In genomic region chrX:15867863-15868262, dm6 we compare ENCODE assay signal across 1 fruit fly cellular context.
TF ChIP-seq lines count a peak whose summit lies in the region.

Gene Gapdh2 (plus strand): TSS chrX:15868145.

TF ChIP-seq in whole organism, embryonic, 481 proteins besides CTCF, POLR2A, EP300 and RAD21 (continued from another document and continues in another):
- TF ChIP-seq dm (GFP tag; optimal IDR thresholded peaks at IDR 0.05; lab: Kevin White, UChicago) = peak; percentile 91
- TF ChIP-seq sqz (GFP tag; optimal IDR thresholded peaks at IDR 0.05; lab: Kevin White, UChicago) = peak; percentile 99
- TF ChIP-seq dmrt99B (tag; optimal IDR thresholded peaks at IDR 0.05; lab: Kevin White, UChicago) = peak; percentile 100
- TF ChIP-seq CG11456 (GFP tag; IDR thresholded peaks at IDR 0.05; lab: Robert Waterston, UW) = peak; percentile 98; the same call in 2 of the 3 replicates
- peak; percentile 95 for TF ChIP-seq CG7786 (GFP tag; optimal IDR thresholded peaks at IDR 0.05; lab: Kevin White, UChicago)
- peak; percentile 96 for TF ChIP-seq CG33213 (GFP tag; optimal IDR thresholded peaks at IDR 0.05; lab: Kevin White, UChicago)
- TF ChIP-seq Med (GFP tag; lab: Kevin White, UChicago) = peak; percentile 99
- TF ChIP-seq CG13424 (tag; optimal IDR thresholded peaks at IDR 0.05; lab: Kevin White, UChicago) = peak; percentile 100
- peak; percentile 73; the same call in 1 of the 2 replicates for TF ChIP-seq Dip2 (GFP tag; IDR thresholded peaks at IDR 0.05; lab: Robert Waterston, UW)
- TF ChIP-seq hb (GFP tag; IDR thresholded peaks at IDR 0.05; lab: Robert Waterston, UW; ENCODE audit: partially characterized antibody) = no peak
- TF ChIP-seq CG13287 (GFP tag; IDR thresholded peaks at IDR 0.05; lab: Robert Waterston, UW; ENCODE audit: partially characterized antibody) = peak; percentile 63
- peak; percentile 99 for TF ChIP-seq sens-2 (GFP tag; IDR thresholded peaks at IDR 0.05; lab: Robert Waterston, UW)
- TF ChIP-seq Trl (optimal IDR thresholded peaks at IDR 0.05; lab: Kevin White, UChicago) = peak; percentile 35 to 79
- peak; percentile 95 for TF ChIP-seq Trl (GFP tag; optimal IDR thresholded peaks at IDR 0.05; lab: Kevin White, UChicago)
- no peak; the same call in 1 of the 2 replicates for TF ChIP-seq Doc2 (GFP tag; IDR thresholded peaks at IDR 0.05; lab: Robert Waterston, UW)
- peak; percentile 100 for TF ChIP-seq CG13894 (tag; optimal IDR thresholded peaks at IDR 0.05; lab: Kevin White, UChicago)
- peak; percentile 96 for TF ChIP-seq wek (GFP tag; optimal IDR thresholded peaks at IDR 0.05; lab: Kevin White, UChicago)
- peak; percentile 100 for TF ChIP-seq lab (GFP tag; optimal IDR thresholded peaks at IDR 0.05; lab: Kevin White, UChicago)
- TF ChIP-seq Vsx1 (GFP tag; optimal IDR thresholded peaks at IDR 0.05; lab: Kevin White, UChicago) = peak; percentile 97
- peak; percentile 96 for TF ChIP-seq Hr3 (GFP tag; optimal IDR thresholded peaks at IDR 0.05; lab: Kevin White, UChicago)
- no peak for TF ChIP-seq Hr39 (optimal IDR thresholded peaks at IDR 0.05; lab: Kevin White, UChicago)
- no peak for TF ChIP-seq ato (GFP tag; IDR thresholded peaks at IDR 0.05; lab: Robert Waterston, UW; ENCODE audit: partially characterized antibody)
- peak; percentile 99 for TF ChIP-seq YL-1 (GFP tag; optimal IDR thresholded peaks at IDR 0.05; lab: Kevin White, UChicago)
- TF ChIP-seq CG18011 (GFP tag; optimal IDR thresholded peaks at IDR 0.05; lab: Kevin White, UChicago) = peak; percentile 93
- peak; percentile 98 for TF ChIP-seq Ptx1 (GFP tag; IDR thresholded peaks at IDR 0.05; lab: Robert Waterston, UW)
- TF ChIP-seq Sox100B (GFP tag; optimal IDR thresholded peaks at IDR 0.05; lab: Kevin White, UChicago) = peak; percentile 99
- TF ChIP-seq ranshi (GFP tag; IDR thresholded peaks at IDR 0.05; lab: Robert Waterston, UW) = peak; percentile 99
- TF ChIP-seq CG4730 (GFP tag; IDR thresholded peaks at IDR 0.05; lab: Robert Waterston, UW) = peak; percentile 98
- TF ChIP-seq CG32532 (GFP tag; IDR thresholded peaks at IDR 0.05; lab: Robert Waterston, UW) = peak; percentile 100
- TF ChIP-seq Meics (GFP tag; optimal IDR thresholded peaks at IDR 0.05; lab: Kevin White, UChicago) = peak; percentile 100
- peak; percentile 48 for TF ChIP-seq pzg (GFP tag; optimal IDR thresholded peaks at IDR 0.05; lab: Kevin White, UChicago)
- peak; percentile 94 for TF ChIP-seq emc (GFP tag; optimal IDR thresholded peaks at IDR 0.05; lab: Kevin White, UChicago)
- TF ChIP-seq Six4 (GFP tag; optimal IDR thresholded peaks at IDR 0.05; lab: Kevin White, UChicago) = peak; percentile 98
- TF ChIP-seq CG10654 (GFP tag; optimal IDR thresholded peaks at IDR 0.05; lab: Kevin White, UChicago) = peak; percentile 98
- TF ChIP-seq nom (GFP tag; optimal IDR thresholded peaks at IDR 0.05; lab: Kevin White, UChicago) = peak; percentile 100
- peak; percentile 99 for TF ChIP-seq NfI (GFP tag; optimal IDR thresholded peaks at IDR 0.05; lab: Kevin White, UChicago)
- peak; percentile 99 for TF ChIP-seq Ada2b (GFP tag; IDR thresholded peaks at IDR 0.05; lab: Robert Waterston, UW)
- peak; percentile 96 for TF ChIP-seq slou (GFP tag; optimal IDR thresholded peaks at IDR 0.05; lab: Kevin White, UChicago)
- no peak for TF ChIP-seq Kr (GFP tag; optimal IDR thresholded peaks at IDR 0.05; lab: Kevin White, UChicago)
- TF ChIP-seq B-H2 (GFP tag; optimal IDR thresholded peaks at IDR 0.05; lab: Kevin White, UChicago) = peak; percentile 100
- peak; percentile 100 for TF ChIP-seq CG12071 (GFP tag; optimal IDR thresholded peaks at IDR 0.05; lab: Kevin White, UChicago)
- no peak; the same call in 1 of the 2 replicates for TF ChIP-seq dati (GFP tag; IDR thresholded peaks at IDR 0.05; lab: Robert Waterston, UW)
- peak; percentile 95 for TF ChIP-seq aop (GFP tag; IDR thresholded peaks at IDR 0.05; lab: Robert Waterston, UW)
- TF ChIP-seq otp (GFP tag; IDR thresholded peaks at IDR 0.05; lab: Robert Waterston, UW) = peak; percentile 99
- TF ChIP-seq Doc3 (GFP tag; IDR thresholded peaks at IDR 0.05; lab: Robert Waterston, UW; ENCODE audit: partially characterized antibody) = no peak
- peak; percentile 98 for TF ChIP-seq bab2 (GFP tag; optimal IDR thresholded peaks at IDR 0.05; lab: Kevin White, UChicago)
- peak; percentile 90 for TF ChIP-seq CG8089 (GFP tag; optimal IDR thresholded peaks at IDR 0.05; lab: Kevin White, UChicago)
- peak; percentile 99 for TF ChIP-seq CG14441 (GFP tag; IDR thresholded peaks at IDR 0.05; lab: Robert Waterston, UW)
- peak; percentile 99 for TF ChIP-seq bcd (GFP tag; optimal IDR thresholded peaks at IDR 0.05; lab: Kevin White, UChicago)
- TF ChIP-seq CG10267 (tag; optimal IDR thresholded peaks at IDR 0.05; lab: Kevin White, UChicago) = peak; percentile 98
- TF ChIP-seq trh (GFP tag; optimal IDR thresholded peaks at IDR 0.05; lab: Kevin White, UChicago) = peak; percentile 96
- TF ChIP-seq unc-4 (GFP tag; IDR thresholded peaks at IDR 0.05; lab: Robert Waterston, UW; ENCODE audit: partially characterized antibody) = peak; percentile 38; the same call in 1 of the 2 replicates
- no peak for TF ChIP-seq tna (GFP tag; IDR thresholded peaks at IDR 0.05; lab: Robert Waterston, UW; ENCODE audit: partially characterized antibody)
- no peak for TF ChIP-seq CG14860 (GFP tag; IDR thresholded peaks at IDR 0.05; lab: Robert Waterston, UW; ENCODE audit: partially characterized antibody)
- peak; percentile 81 for TF ChIP-seq CG16815 (GFP tag; optimal IDR thresholded peaks at IDR 0.05; lab: Kevin White, UChicago)
- peak; percentile 89 for TF ChIP-seq da (GFP tag; optimal IDR thresholded peaks at IDR 0.05; lab: Kevin White, UChicago)
- TF ChIP-seq CoRest (tag; optimal IDR thresholded peaks at IDR 0.05; lab: Kevin White, UChicago) = peak; percentile 100
- peak; percentile 97 for TF ChIP-seq kay (GFP tag; optimal IDR thresholded peaks at IDR 0.05; lab: Kevin White, UChicago)
- TF ChIP-seq CG6254 (GFP tag; optimal IDR thresholded peaks at IDR 0.05; lab: Kevin White, UChicago) = peak; percentile 96
- TF ChIP-seq scrt (GFP tag; optimal IDR thresholded peaks at IDR 0.05; lab: Kevin White, UChicago) = peak; percentile 99
- peak; percentile 99 for TF ChIP-seq CG11504 (tag; optimal IDR thresholded peaks at IDR 0.05; lab: Kevin White, UChicago)
- TF ChIP-seq CG15601 (tag; optimal IDR thresholded peaks at IDR 0.05; lab: Kevin White, UChicago) = peak; percentile 99
- peak; percentile 92 for TF ChIP-seq Nf-YB (GFP tag; optimal IDR thresholded peaks at IDR 0.05; lab: Kevin White, UChicago)
- peak; percentile 98 for TF ChIP-seq CG6175 (GFP tag; IDR thresholded peaks at IDR 0.05; lab: Robert Waterston, UW)
- TF ChIP-seq CG13775 (GFP tag; optimal IDR thresholded peaks at IDR 0.05; lab: Kevin White, UChicago) = peak; percentile 98
- peak; percentile 97; the same call in 1 of the 2 replicates for TF ChIP-seq ham (GFP tag; IDR thresholded peaks at IDR 0.05; lab: Robert Waterston, UW)
- peak; percentile 99 for TF ChIP-seq CG14050 (GFP tag; IDR thresholded peaks at IDR 0.05; lab: Robert Waterston, UW)
- TF ChIP-seq Atf-2 (GFP tag; optimal IDR thresholded peaks at IDR 0.05; lab: Kevin White, UChicago) = peak; percentile 96
- peak; percentile 99 for TF ChIP-seq CG11723 (GFP tag; optimal IDR thresholded peaks at IDR 0.05; lab: Kevin White, UChicago)
- TF ChIP-seq CG11398 (GFP tag; optimal IDR thresholded peaks at IDR 0.05; lab: Kevin White, UChicago) = peak; percentile 93
- TF ChIP-seq CG4854 (GFP tag; optimal IDR thresholded peaks at IDR 0.05; lab: Kevin White, UChicago) = peak; percentile 98
- TF ChIP-seq Abd-B (GFP tag; optimal IDR thresholded peaks at IDR 0.05; lab: Kevin White, UChicago) = peak; percentile 99
- peak; percentile 98 for TF ChIP-seq ash1 (GFP tag; optimal IDR thresholded peaks at IDR 0.05; lab: Kevin White, UChicago)
- TF ChIP-seq gfzf (GFP tag; optimal IDR thresholded peaks at IDR 0.05; lab: Kevin White, UChicago) = peak; percentile 22
- peak; percentile 99 for TF ChIP-seq CG18476 (GFP tag; optimal IDR thresholded peaks at IDR 0.05; lab: Kevin White, UChicago)
- TF ChIP-seq CG12744 (GFP tag; optimal IDR thresholded peaks at IDR 0.05; lab: Kevin White, UChicago) = peak; percentile 98
- peak; percentile 99 for TF ChIP-seq fd3F (GFP tag; optimal IDR thresholded peaks at IDR 0.05; lab: Kevin White, UChicago)
- TF ChIP-seq NC2β (GFP tag; optimal IDR thresholded peaks at IDR 0.05; lab: Kevin White, UChicago) = peak; percentile 94
- TF ChIP-seq Ets97D (GFP tag; optimal IDR thresholded peaks at IDR 0.05; lab: Kevin White, UChicago) = peak; percentile 92
- peak; percentile 100 for TF ChIP-seq CG10543 (GFP tag; optimal IDR thresholded peaks at IDR 0.05; lab: Kevin White, UChicago)
- peak; percentile 44 for TF ChIP-seq Dref (GFP tag; IDR thresholded peaks at IDR 0.05; lab: Robert Waterston, UW)
- no peak for TF ChIP-seq sc (optimal IDR thresholded peaks at IDR 0.05; lab: Kevin White, UChicago)
- peak; percentile 96 for TF ChIP-seq sc (GFP tag; optimal IDR thresholded peaks at IDR 0.05; lab: Kevin White, UChicago)
- TF ChIP-seq CG1024 (GFP tag; IDR thresholded peaks at IDR 0.05; lab: Robert Waterston, UW) = peak; percentile 96
- peak; percentile 99 for TF ChIP-seq CG17829 (tag; optimal IDR thresholded peaks at IDR 0.05; lab: Kevin White, UChicago)
- peak in 1 of 2 experiments; percentile 10 for TF ChIP-seq Dfd (GFP tag; optimal IDR thresholded peaks at IDR 0.05; lab: Kevin White, UChicago)
- TF ChIP-seq Awh (GFP tag; IDR thresholded peaks at IDR 0.05; lab: Robert Waterston, UW) = peak; percentile 99
- peak; percentile 82 for TF ChIP-seq bigmax (GFP tag; optimal IDR thresholded peaks at IDR 0.05; lab: Kevin White, UChicago)
- peak; percentile 82 for TF ChIP-seq CG7745 (tag; optimal IDR thresholded peaks at IDR 0.05; lab: Kevin White, UChicago)
- TF ChIP-seq trem (tag; optimal IDR thresholded peaks at IDR 0.05; lab: Kevin White, UChicago) = peak; percentile 96
- TF ChIP-seq CG6813 (GFP tag; optimal IDR thresholded peaks at IDR 0.05; lab: Kevin White, UChicago) = peak; percentile 100
- peak; percentile 99 for TF ChIP-seq CG10366 (GFP tag; IDR thresholded peaks at IDR 0.05; lab: Robert Waterston, UW)
- TF ChIP-seq CG14710 (tag; optimal IDR thresholded peaks at IDR 0.05; lab: Kevin White, UChicago) = peak; percentile 97
- TF ChIP-seq CG17612 (GFP tag; IDR thresholded peaks at IDR 0.05; lab: Robert Waterston, UW) = peak; percentile 98
- peak; percentile 96 for TF ChIP-seq croc (GFP tag; conservative IDR thresholded peaks at IDR 0.05; lab: Robert Waterston, UW)
- TF ChIP-seq CG18619 (GFP tag; optimal IDR thresholded peaks at IDR 0.05; lab: Kevin White, UChicago) = peak; percentile 99
- no peak for TF ChIP-seq dan (GFP tag; IDR thresholded peaks at IDR 0.05; lab: Robert Waterston, UW)
- peak; percentile 99 for TF ChIP-seq Dbx (GFP tag; IDR thresholded peaks at IDR 0.05; lab: Robert Waterston, UW)
- peak; percentile 97 for TF ChIP-seq Pdp1 (GFP tag; optimal IDR thresholded peaks at IDR 0.05; lab: Kevin White, UChicago)
- TF ChIP-seq zen (tag; optimal IDR thresholded peaks at IDR 0.05; lab: Kevin White, UChicago) = peak; percentile 97
- peak; percentile 97 for TF ChIP-seq eyg (GFP tag; optimal IDR thresholded peaks at IDR 0.05; lab: Kevin White, UChicago)
- TF ChIP-seq bowl (GFP tag; IDR thresholded peaks at IDR 0.05; lab: Robert Waterston, UW) = peak; percentile 99
- peak; percentile 91 for TF ChIP-seq CG10959 (GFP tag; IDR thresholded peaks at IDR 0.05; lab: Robert Waterston, UW)
- TF ChIP-seq CG8388 (GFP tag; optimal IDR thresholded peaks at IDR 0.05; lab: Kevin White, UChicago) = peak; percentile 99
- TF ChIP-seq Ravus (GFP tag; IDR thresholded peaks at IDR 0.05; lab: Robert Waterston, UW) = peak; percentile 97
- TF ChIP-seq cg (GFP tag; optimal IDR thresholded peaks at IDR 0.05; lab: Kevin White, UChicago) = peak; percentile 18
- peak; percentile 98; the same call in 1 of the 2 replicates for TF ChIP-seq lmd (GFP tag; IDR thresholded peaks at IDR 0.05; lab: Robert Waterston, UW)
- peak; percentile 98 for TF ChIP-seq sim (GFP tag; IDR thresholded peaks at IDR 0.05; lab: Robert Waterston, UW)
- no peak for TF ChIP-seq hkb (optimal IDR thresholded peaks at IDR 0.05; lab: Kevin White, UChicago)
- TF ChIP-seq hkb (GFP tag; IDR thresholded peaks at IDR 0.05; lab: Robert Waterston, UW) = peak; percentile 100
- peak; percentile 100 for TF ChIP-seq corto (GFP tag; optimal IDR thresholded peaks at IDR 0.05; lab: Kevin White, UChicago)
- TF ChIP-seq her (GFP tag; optimal IDR thresholded peaks at IDR 0.05; lab: Kevin White, UChicago) = peak; percentile 94
- peak; percentile 96 for TF ChIP-seq CG15514 (GFP tag; optimal IDR thresholded peaks at IDR 0.05; lab: Kevin White, UChicago)
- TF ChIP-seq Eip74EF (GFP tag; optimal IDR thresholded peaks at IDR 0.05; lab: Kevin White, UChicago) = peak in 1 of 2 experiments; percentile 100
- 0 out of 4 replicates have a peak, but pooled peaks have one; percentile 46 for TF ChIP-seq chinmo (GFP tag; IDR thresholded peaks at IDR 0.05; lab: Robert Waterston, UW; ENCODE audit: partially characterized antibody)
- TF ChIP-seq gem (tag; optimal IDR thresholded peaks at IDR 0.05; lab: Kevin White, UChicago) = peak; percentile 99
- peak; percentile 99 for TF ChIP-seq Oaz (GFP tag; IDR thresholded peaks at IDR 0.05; lab: Robert Waterston, UW)
- no peak for TF ChIP-seq CG1832 (GFP tag; optimal IDR thresholded peaks at IDR 0.05; lab: Kevin White, UChicago)
- TF ChIP-seq CG1647 (GFP tag; optimal IDR thresholded peaks at IDR 0.05; lab: Kevin White, UChicago) = peak; percentile 97
- TF ChIP-seq lbe (GFP tag; optimal IDR thresholded peaks at IDR 0.05; lab: Kevin White, UChicago) = peak; percentile 99
- peak; percentile 98 for TF ChIP-seq CG10979 (tag; optimal IDR thresholded peaks at IDR 0.05; lab: Kevin White, UChicago)
- TF ChIP-seq sisA (GFP tag; IDR thresholded peaks at IDR 0.05; lab: Robert Waterston, UW) = peak; percentile 96
- peak; percentile 98 to 100 for TF ChIP-seq bsh (GFP tag; optimal IDR thresholded peaks at IDR 0.05; lab: Kevin White, UChicago)
- TF ChIP-seq CG11560 (tag; IDR thresholded peaks at IDR 0.05; lab: Robert Waterston, UW) = no peak; the same call in 1 of the 3 replicates
- TF ChIP-seq E2f2 (GFP tag; IDR thresholded peaks at IDR 0.05; lab: Robert Waterston, UW) = peak; percentile 92
- peak; percentile 87 for TF ChIP-seq CG4360 (GFP tag; IDR thresholded peaks at IDR 0.05; lab: Robert Waterston, UW)
- peak; percentile 100 for TF ChIP-seq mirr (GFP tag; optimal IDR thresholded peaks at IDR 0.05; lab: Kevin White, UChicago)
- TF ChIP-seq CG9609 (GFP tag; optimal IDR thresholded peaks at IDR 0.05; lab: Kevin White, UChicago) = peak; percentile 92
- TF ChIP-seq tio (GFP tag; optimal IDR thresholded peaks at IDR 0.05; lab: Kevin White, UChicago) = peak; percentile 97
- peak; percentile 99 for TF ChIP-seq CG34422 (GFP tag; IDR thresholded peaks at IDR 0.05; lab: Robert Waterston, UW)
